Fruit fly (Drosophila melanogaster): ENCODE measurements around the gene CG14314.

CG14314 gene

DNA sequence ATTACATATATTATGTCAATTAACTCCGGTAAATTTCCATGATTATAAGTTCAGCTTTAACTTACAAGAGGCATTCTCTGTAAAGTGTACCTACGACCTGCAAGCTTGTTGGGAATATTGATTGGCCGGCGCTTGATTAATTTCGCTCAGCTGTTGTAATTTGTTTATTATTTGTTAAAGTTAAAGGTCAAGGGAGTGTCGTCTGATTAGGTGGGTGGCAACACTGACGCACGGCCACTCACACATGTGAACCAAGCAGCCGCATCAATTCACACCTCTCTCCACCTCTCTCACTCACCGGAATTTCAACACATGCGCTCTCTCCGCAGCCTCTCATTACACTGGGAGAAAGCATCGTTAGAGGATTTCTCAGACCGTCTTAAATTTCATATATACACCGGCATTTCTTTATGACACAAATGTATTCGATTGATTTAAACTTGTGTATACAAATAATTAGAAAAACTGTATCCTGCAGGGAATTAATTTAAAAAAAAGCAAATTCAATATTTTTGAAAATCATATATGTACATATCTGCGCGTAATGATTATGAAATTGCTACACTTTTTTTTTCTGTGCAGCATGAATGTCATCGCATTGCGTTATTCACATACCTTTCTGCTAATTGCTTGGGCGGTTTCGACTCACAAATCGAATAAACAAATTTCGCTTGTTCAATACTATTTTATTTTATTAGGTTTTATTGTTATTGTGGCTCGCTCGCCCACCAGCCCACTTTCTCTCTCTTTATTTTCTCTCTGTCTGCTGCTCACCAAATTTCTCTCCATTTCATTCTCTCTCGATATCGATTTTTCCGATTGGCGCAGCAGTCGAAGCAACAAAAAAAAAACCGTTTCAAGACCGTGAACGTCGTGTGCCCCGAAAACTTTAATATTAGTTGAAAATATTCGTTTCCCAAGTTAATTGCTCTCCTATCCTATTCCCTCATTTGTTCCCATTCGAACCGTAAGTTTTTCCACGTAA is 43.7 kb upstream of the CG14314 start (continued):
- TF ChIP-seq sisA (GFP tag; IDR thresholded peaks at IDR 0.05), result peak; percentile 91
- peak; percentile 98 for TF ChIP-seq CG17361 (GFP tag; IDR thresholded peaks at IDR 0.05)
- no peak for TF ChIP-seq ham (GFP tag; IDR thresholded peaks at IDR 0.05)
- TF ChIP-seq CG14014 (GFP tag; IDR thresholded peaks at IDR 0.05), result peak; percentile 84
- peak; percentile 90 for TF ChIP-seq so (GFP tag; IDR thresholded peaks at IDR 0.05)
- TF ChIP-seq ems (GFP tag; optimal IDR thresholded peaks at IDR 0.05), result peak; percentile 80
- TF ChIP-seq CG18011 (GFP tag; optimal IDR thresholded peaks at IDR 0.05), result peak; percentile 75
- TF ChIP-seq CG9932 (GFP tag; IDR thresholded peaks at IDR 0.05), result peak; percentile 82
- peak; percentile 58 for TF ChIP-seq sima (GFP tag; optimal IDR thresholded peaks at IDR 0.05)
- TF ChIP-seq gce (GFP tag; IDR thresholded peaks at IDR 0.05), result peak; percentile 79; the same call in 2 of the 3 replicates
- TF ChIP-seq CG9817 (tag; optimal IDR thresholded peaks at IDR 0.05), result peak; percentile 89
- TF ChIP-seq B-H2 (GFP tag; optimal IDR thresholded peaks at IDR 0.05), result peak; percentile 91
- peak; percentile 93 for TF ChIP-seq bcd (GFP tag; optimal IDR thresholded peaks at IDR 0.05)
- peak; percentile 91 for TF ChIP-seq CG15696 (tag; optimal IDR thresholded peaks at IDR 0.05)
- TF ChIP-seq CG4617 (GFP tag; optimal IDR thresholded peaks at IDR 0.05; ENCODE audit: borderline replicate concordance), result peak; percentile 72
- no peak for TF ChIP-seq Dfd (GFP tag; optimal IDR thresholded peaks at IDR 0.05)
- peak; percentile 82 for TF ChIP-seq disco-r (GFP tag; optimal IDR thresholded peaks at IDR 0.05)
- no peak for TF ChIP-seq HLHmδ (GFP tag; optimal IDR thresholded peaks at IDR 0.05)
- peak; percentile 88 for TF ChIP-seq CG12942 (GFP tag; optimal IDR thresholded peaks at IDR 0.05)
- TF ChIP-seq sc (optimal IDR thresholded peaks at IDR 0.05), result no peak
- TF ChIP-seq sc (GFP tag; optimal IDR thresholded peaks at IDR 0.05), result peak; percentile 89
- peak; percentile 86 for TF ChIP-seq slou (GFP tag; optimal IDR thresholded peaks at IDR 0.05)
- TF ChIP-seq Lhr (GFP tag; optimal IDR thresholded peaks at IDR 0.05), result peak; percentile 74
- peak; percentile 93 for TF ChIP-seq Max (GFP tag; optimal IDR thresholded peaks at IDR 0.05)
- TF ChIP-seq Nf-YC (tag; optimal IDR thresholded peaks at IDR 0.05), result peak; percentile 86
- peak; percentile 81; the same call in 1 of the 2 replicates for TF ChIP-seq ro (GFP tag; IDR thresholded peaks at IDR 0.05)
- peak; percentile 77 for TF ChIP-seq CG31224 (GFP tag; IDR thresholded peaks at IDR 0.05)
- TF ChIP-seq Hmx (GFP tag; optimal IDR thresholded peaks at IDR 0.05), result peak; percentile 78
- TF ChIP-seq Rfx (GFP tag; IDR thresholded peaks at IDR 0.05), result peak; percentile 84
- TF ChIP-seq ttk (GFP tag; IDR thresholded peaks at IDR 0.05), result peak; percentile 88
- peak; percentile 93 for TF ChIP-seq CG4820 (GFP tag; optimal IDR thresholded peaks at IDR 0.05)
- TF ChIP-seq CG6791 (GFP tag; IDR thresholded peaks at IDR 0.05; ENCODE audit: partially characterized antibody), result no peak
- TF ChIP-seq CG17359 (tag; optimal IDR thresholded peaks at IDR 0.05), result peak; percentile 95
- peak; percentile 78 for TF ChIP-seq chm (GFP tag; IDR thresholded peaks at IDR 0.05)
- peak; percentile 92 for TF ChIP-seq HHEX (GFP tag; optimal IDR thresholded peaks at IDR 0.05)
- no peak for TF ChIP-seq Opbp (GFP tag; IDR thresholded peaks at IDR 0.05; ENCODE audit: partially characterized antibody)
- peak; percentile 91 for TF ChIP-seq mam (GFP tag; optimal IDR thresholded peaks at IDR 0.05)
- no peak for TF ChIP-seq lbe (GFP tag; optimal IDR thresholded peaks at IDR 0.05)
- TF ChIP-seq yki (optimal IDR thresholded peaks at IDR 0.05), result no peak
- TF ChIP-seq CG6854 (GFP tag; optimal IDR thresholded peaks at IDR 0.05), result peak; percentile 89
- TF ChIP-seq Sry-β (GFP tag; optimal IDR thresholded peaks at IDR 0.05), result peak; percentile 51
- TF ChIP-seq CG11696 (GFP tag; IDR thresholded peaks at IDR 0.05), result peak; percentile 64; the same call in 1 of the 2 replicates
- no peak for TF ChIP-seq CG30020 (tag; optimal IDR thresholded peaks at IDR 0.05)
- TF ChIP-seq psq (GFP tag; optimal IDR thresholded peaks at IDR 0.05), result peak; percentile 66
- TF ChIP-seq CG31388 (GFP tag; optimal IDR thresholded peaks at IDR 0.05), result peak; percentile 77
- TF ChIP-seq Hsf (GFP tag; optimal IDR thresholded peaks at IDR 0.05), result peak; percentile 95
- TF ChIP-seq Gug (GFP tag; IDR thresholded peaks at IDR 0.05), result peak; percentile 69; the same call in 2 of the 4 replicates
- TF ChIP-seq CG10462 (GFP tag; optimal IDR thresholded peaks at IDR 0.05), result peak; percentile 93
- peak; percentile 64 for TF ChIP-seq cas (GFP tag; IDR thresholded peaks at IDR 0.05)

Measured in whole organism, embryonic.